Worm (Caenorhabditis elegans) whole organism, young adult: ENCODE data around the gene F48F5.8.

Source experiments
- B0035.1 ChIP-seq: sonication (generic microtip); optimal IDR thresholded peaks from 2 replicates; lab custom pipeline; 2016; ENCODE audit warnings: missing genetic modification characterization, mild to moderate bottlenecking, missing compliant biosample characterization, missing genotype, missing genetic modification reagents
- B0336.3 ChIP-seq: fragments of 200-800 bp; sonication (Bioruptor generic); IDR thresholded peaks from 2 replicates; pipeline ENCODE4 v1.3.6; 2022; ENCODE audit warnings: missing genetic modification characterization, missing compliant biosample characterization
- D2030.7 ChIP-seq: fragments of 200-800 bp; sonication (Bioruptor generic); IDR thresholded peaks from 2 replicates; pipeline ENCODE4 v1.3.6; 2022; ENCODE audit warnings: missing genetic modification reagents, missing genetic modification characterization, missing compliant biosample characterization
- F23B12.7 ChIP-seq: sonication (generic microtip); optimal IDR thresholded peaks from 2 replicates; lab custom pipeline; 2017; ENCODE audit warnings: missing genetic modification characterization, mild to moderate bottlenecking, missing compliant biosample characterization, antibody characterized with exemption, moderate library complexity; ENCODE audit not compliant: insufficient read depth
- F33H1.4 ChIP-seq: fragments of 200-800 bp; sonication (Bioruptor generic); IDR thresholded peaks from 2 replicates; pipeline ENCODE4 v1.3.6; 2022; ENCODE audit warnings: missing genetic modification reagents, missing genetic modification characterization, missing compliant biosample characterization
- F57A8.1 ChIP-seq: fragments of 200-800 bp; sonication (Bioruptor generic); optimal IDR thresholded peaks from 2 replicates; lab custom pipeline; 2018; ENCODE audit warnings: mild to moderate bottlenecking, missing genetic modification characterization, moderate library complexity, missing compliant biosample characterization
- K12H6.12 ChIP-seq: fragments of 200-800 bp; sonication (Bioruptor generic); optimal IDR thresholded peaks from 2 replicates; lab custom pipeline; 2018; ENCODE audit warnings: mild to moderate bottlenecking, missing genetic modification characterization, missing compliant biosample characterization
- Y95B8A.8 ChIP-seq: fragments of 200-800 bp; sonication (Bioruptor generic); IDR thresholded peaks from 2 replicates; pipeline ENCODE4 v1.3.6; 2022; ENCODE audit warnings: missing genetic modification reagents, missing genetic modification characterization, missing compliant biosample characterization
- ZK185.1 ChIP-seq: sonication (generic microtip); optimal IDR thresholded peaks from 2 replicates; lab custom pipeline; 2016; ENCODE audit warnings: mild to moderate bottlenecking, missing genetic modification characterization, missing compliant biosample characterization; ENCODE audit not compliant: poor library complexity, severe bottlenecking
- aptf-2 ChIP-seq: fragments of 200-800 bp; sonication (Bioruptor generic); conservative IDR thresholded peaks from 2 replicates; pipeline ENCODE4 v1.3.6; 2022; ENCODE audit warnings: missing genetic modification reagents, missing genetic modification characterization, missing compliant biosample characterization
- aptf-3 ChIP-seq: fragments of 200-800 bp; sonication (Bioruptor generic); IDR thresholded peaks from 2 replicates; pipeline ENCODE4 v1.3.6; 2022; ENCODE audit warnings: missing genetic modification characterization, missing compliant biosample characterization
- atf-7 ChIP-seq: sonication (generic microtip); optimal IDR thresholded peaks from 2 replicates; lab custom pipeline; 2017; ENCODE audit warnings: mild to moderate bottlenecking, missing genetic modification characterization, missing compliant biosample characterization
- ccch-3 ChIP-seq: fragments of 200-800 bp; sonication (Bioruptor generic); optimal IDR thresholded peaks from 2 replicates; lab custom pipeline; 2018; ENCODE audit warnings: mild to moderate bottlenecking, missing genetic modification characterization, missing compliant biosample characterization
- cebp-1 ChIP-seq, 2 experiments: fragments of 200-800 bp in 1 of 2; sonication (Bioruptor generic) in 1 of 2; sonication (generic microtip) in 1 of 2; IDR thresholded peaks in 1 of 2; optimal IDR thresholded peaks in 1 of 2; 2 replicates each; pipeline versions ENCODE4 v1.3.6 to Lab custom; 2017 to 2022; ENCODE audit warnings: missing compliant biosample characterization in 2 of 2, missing genetic modification characterization in 2 of 2, mild to moderate bottlenecking in 1 of 2, missing genetic modification reagents in 1 of 2, moderate library complexity in 1 of 2
- cebp-2 ChIP-seq: fragments of 200-800 bp; sonication (Bioruptor generic); IDR thresholded peaks from 2 replicates; pipeline ENCODE4 v1.3.6; 2022; ENCODE audit warnings: missing genetic modification characterization, missing compliant biosample characterization
- ceh-27 ChIP-seq: fragments of 200-800 bp; sonication (Bioruptor generic); optimal IDR thresholded peaks from 2 replicates; lab custom pipeline; 2018; ENCODE audit warnings: mild to moderate bottlenecking, missing genetic modification characterization, moderate library complexity, missing compliant biosample characterization
- ceh-40 ChIP-seq: fragments of 200-800 bp; sonication (Bioruptor generic); IDR thresholded peaks from 2 replicates; pipeline ENCODE4 v1.3.6; 2022; ENCODE audit warnings: missing genetic modification characterization, missing compliant biosample characterization
- ceh-58 ChIP-seq: fragments of 200-800 bp; sonication (Bioruptor generic); IDR thresholded peaks from 2 replicates; pipeline ENCODE4 v1.3.6; 2022; ENCODE audit warnings: missing genetic modification characterization, missing compliant biosample characterization
- ceh-79 ChIP-seq: sonication (generic microtip); optimal IDR thresholded peaks from 2 replicates; lab custom pipeline; 2017; ENCODE audit warnings: mild to moderate bottlenecking, missing genetic modification characterization, missing compliant biosample characterization
- die-1 ChIP-seq: sonication (generic microtip); optimal IDR thresholded peaks from 2 replicates; lab custom pipeline; 2016; ENCODE audit warnings: missing genotype, mild to moderate bottlenecking, missing genetic modification characterization, missing compliant biosample characterization
- egl-44 ChIP-seq: fragments of 200-800 bp; sonication (Bioruptor generic); IDR thresholded peaks from 2 replicates; pipeline ENCODE4 v1.3.6; 2022; ENCODE audit warnings: missing genetic modification reagents, missing genetic modification characterization, missing compliant biosample characterization
- egrh-3 ChIP-seq: fragments of 200-800 bp; sonication (Bioruptor generic); IDR thresholded peaks from 2 replicates; pipeline ENCODE4 v1.3.6; 2022; ENCODE audit warnings: missing genetic modification reagents, missing genetic modification characterization, missing compliant biosample characterization
- gei-17 ChIP-seq: fragments of 200-800 bp; sonication (Bioruptor generic); optimal IDR thresholded peaks from 2 replicates; lab custom pipeline; 2018; ENCODE audit warnings: mild to moderate bottlenecking, missing genetic modification characterization, missing compliant biosample characterization
- hrde-1 ChIP-seq: sonication (generic microtip); optimal IDR thresholded peaks from 2 replicates; lab custom pipeline; 2016; ENCODE audit warnings: missing genetic modification characterization, mild to moderate bottlenecking, missing compliant biosample characterization, moderate library complexity, missing genotype, missing genetic modification reagents, borderline replicate concordance
- lag-1 ChIP-seq: fragments of 200-800 bp; sonication (Bioruptor generic); IDR thresholded peaks from 2 replicates; pipeline ENCODE4 v1.3.6; 2022; ENCODE audit warnings: missing genetic modification reagents, missing genetic modification characterization, missing compliant biosample characterization
- lin-26 ChIP-seq: fragments of 200-800 bp; sonication (Bioruptor generic); IDR thresholded peaks from 2 replicates; pipeline ENCODE4 v1.3.6; 2022; ENCODE audit warnings: missing genetic modification reagents, missing genetic modification characterization, missing compliant biosample characterization
- mcd-1 ChIP-seq: fragments of 200-800 bp; sonication (Bioruptor generic); IDR thresholded peaks from 2 replicates; pipeline ENCODE4 v1.3.6; 2022; ENCODE audit warnings: missing genetic modification reagents, missing genetic modification characterization, missing compliant biosample characterization
- nfya-1 ChIP-seq: sonication (generic microtip); optimal IDR thresholded peaks from 2 replicates; lab custom pipeline; 2017; ENCODE audit warnings: antibody characterized with exemption, missing compliant biosample characterization, missing genetic modification characterization, borderline replicate concordance; ENCODE audit not compliant: insufficient read depth
- nhr-120 ChIP-seq: fragments of 200-800 bp; sonication (Bioruptor generic); IDR thresholded peaks from 2 replicates; pipeline ENCODE4 v1.3.6; 2022; ENCODE audit warnings: missing genetic modification characterization, missing compliant biosample characterization
- nhr-80 ChIP-seq: sonication (generic microtip); optimal IDR thresholded peaks from 2 replicates; lab custom pipeline; 2016; ENCODE audit warnings: missing genetic modification characterization, missing compliant biosample characterization
- rcor-1 ChIP-seq: fragments of 200-800 bp; sonication (Bioruptor generic); IDR thresholded peaks from 2 replicates; pipeline ENCODE4 v1.3.6; 2022; ENCODE audit warnings: missing genetic modification reagents, missing genetic modification characterization, missing compliant biosample characterization
- rpc-1 ChIP-seq, 2 experiments: fragments of 150-350 bp in 1 of 2; sonication (generic microtip) in 1 of 2; optimal IDR thresholded peaks; 2 replicates each; lab custom pipeline; 2014 to 2018; ENCODE audit warnings: missing biosample characterization in 1 of 2, missing genetic modification characterization in 1 of 2, missing genetic modification reagents in 1 of 2, missing genotype in 1 of 2
- sea-2 ChIP-seq: fragments of 200-800 bp; sonication (Bioruptor generic); IDR thresholded peaks from 2 replicates; pipeline ENCODE4 v1.3.6; 2022; ENCODE audit warnings: missing genetic modification characterization, missing compliant biosample characterization
- snpc-1.1 ChIP-seq: sonication (generic microtip); optimal IDR thresholded peaks from 2 replicates; lab custom pipeline; 2017; ENCODE audit warnings: missing genetic modification characterization, mild to moderate bottlenecking, missing compliant biosample characterization, antibody characterized with exemption, moderate library complexity, missing genotype, missing genetic modification reagents; ENCODE audit not compliant: insufficient read depth
- snpc-4 ChIP-seq, 5 experiments: fragments of 150-350 bp in 1 of 5; sonication (generic microtip) in 4 of 5; optimal IDR thresholded peaks; 2 replicates each; lab custom pipeline; 2014 to 2018; ENCODE audit warnings: missing genetic modification characterization in 5 of 5, missing biosample characterization in 3 of 5, antibody characterized with exemption in 2 of 5, mild to moderate bottlenecking in 2 of 5, missing compliant biosample characterization in 2 of 5, missing genotype in 2 of 5, moderate library complexity in 2 of 5, missing genetic modification reagents in 1 of 5
- somi-1 ChIP-seq: fragments of 200-800 bp; sonication (Bioruptor generic); optimal IDR thresholded peaks from 2 replicates; lab custom pipeline; 2018; ENCODE audit warnings: mild to moderate bottlenecking, missing genetic modification characterization, missing compliant biosample characterization
- ztf-22 ChIP-seq: fragments of 200-800 bp; sonication (Bioruptor generic); optimal IDR thresholded peaks from 2 replicates; lab custom pipeline; 2018; ENCODE audit warnings: mild to moderate bottlenecking, missing genetic modification characterization, moderate library complexity, missing compliant biosample characterization

The F48F5.8 gene

DNA sequence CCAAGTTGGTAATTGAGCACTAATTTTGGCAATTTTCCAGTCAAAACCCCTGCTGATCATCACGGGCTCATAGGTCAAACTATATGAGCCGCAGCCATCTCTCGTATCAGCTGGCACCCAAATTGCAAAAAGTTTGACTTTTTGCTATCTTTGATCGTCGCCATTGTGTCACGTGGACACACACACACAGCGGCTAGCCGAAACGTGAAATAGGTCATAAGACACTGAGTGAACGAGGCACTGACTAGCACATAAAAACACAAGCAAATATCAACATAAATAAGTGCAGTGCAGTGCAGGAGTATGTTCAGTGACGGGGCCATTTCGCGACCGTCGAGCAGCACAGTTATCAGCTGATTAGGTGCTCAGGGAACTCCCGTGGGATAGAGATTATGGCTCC is 6.4 kb upstream of the F48F5.8 start (continued):
- no peak for TF ChIP-seq nhr-120
- no peak for TF ChIP-seq egrh-3 (GFP tag; lab: Robert Waterston, UW)
- TF ChIP-seq atf-7 (tag; lab: Kevin White, UChicago) = peak; percentile 71
- TF ChIP-seq ceh-27 (GFP tag; lab: Kevin White, UChicago) = peak; percentile 12
- TF ChIP-seq egl-44 (GFP tag; lab: Robert Waterston, UW) = 0 out of 2 replicates have a peak, but pooled peaks have one; percentile 41
- peak; percentile 45; the same call in 1 of the 2 replicates for TF ChIP-seq B0336.3 (GFP tag; lab: Robert Waterston, UW)

DNA sequence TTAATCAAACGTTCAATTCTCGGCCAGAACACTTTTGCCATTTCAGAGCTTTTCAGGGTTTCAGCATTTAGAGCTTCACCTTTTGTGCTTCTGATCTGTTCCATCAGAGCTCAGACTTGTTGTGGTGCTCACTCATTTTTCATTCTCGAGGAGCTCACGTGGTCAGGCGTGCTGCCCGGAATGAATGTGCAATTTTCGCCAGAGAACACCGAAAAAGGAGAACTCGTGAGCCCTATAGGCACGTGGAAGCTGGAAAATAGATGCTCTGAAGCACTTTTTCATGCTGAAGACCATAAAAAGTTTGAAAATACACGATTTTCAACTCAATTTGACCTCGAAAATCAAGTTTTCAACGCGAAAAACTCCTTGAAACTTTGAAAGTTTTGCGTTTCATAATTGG is 5.5 kb upstream of the F48F5.8 start:
- TF ChIP-seq ztf-22 (no peak), sea-2 (GFP tag; lab: Robert Waterston, UW) (no peak), Y95B8A.8 (0 out of 2 replicates have a peak, but pooled peaks have one; percentile 37), mcd-1 (GFP tag; lab: Robert Waterston, UW) (no peak), cebp-1 (GFP tag; IDR thresholded peaks at IDR 0.05; lab: Robert Waterston, UW) (no peak), cebp-1 (tag; optimal IDR thresholded peaks at IDR 0.05; lab: Kevin White, UChicago) (peak; percentile 7), nfya-1 (no peak), aptf-3 (GFP tag; lab: Robert Waterston, UW) (no peak), B0035.1 (no peak)

ce11 chrV:20422738-20423137 is 2.4 kb upstream of the F48F5.8 start:
- TF ChIP-seq D2030.7 (GFP tag; lab: Robert Waterston, UW) (no peak), K12H6.12 (tag; lab: Kevin White, UChicago) (no peak), ztf-22 (no peak), F57A8.1 (GFP tag; lab: Kevin White, UChicago) (no peak), gei-17 (no peak), ZK185.1 (no peak), die-1 (tag; lab: Kevin White, UChicago) (no peak), ceh-58 (no peak), ccch-3 (GFP tag; lab: Kevin White, UChicago) (no peak), cebp-1 (GFP tag; IDR thresholded peaks at IDR 0.05; lab: Robert Waterston, UW) (no peak), cebp-1 (tag; optimal IDR thresholded peaks at IDR 0.05; lab: Kevin White, UChicago) (no peak), snpc-4 (GFP tag; optimal IDR thresholded peaks at IDR 0.05; lab: Kevin White, UChicago) (no peak), snpc-4 (tag; optimal IDR thresholded peaks at IDR 0.05; lab: Kevin White, UChicago) (no peak), rcor-1 (GFP tag; lab: Robert Waterston, UW) (no peak), rpc-1 (optimal IDR thresholded peaks at IDR 0.05; lab: Kevin White, UChicago) (no peak), rpc-1 (tag; optimal IDR thresholded peaks at IDR 0.05; lab: Kevin White, UChicago) (no peak), F23B12.7 (tag; lab: Kevin White, UChicago) (no peak), ceh-40 (GFP tag; lab: Robert Waterston, UW) (no peak), ceh-79 (tag; lab: Kevin White, UChicago) (no peak), aptf-2 (GFP tag; lab: Robert Waterston, UW) (no peak), cebp-2 (GFP tag; lab: Robert Waterston, UW) (no peak), snpc-1.1 (tag; lab: Kevin White, UChicago) (no peak)

ce11 chrV:20423428-20423827 is 1.7 kb upstream of the F48F5.8 start:
- TF ChIP-seq lin-26 (GFP tag; lab: Robert Waterston, UW) (no peak), somi-1 (GFP tag; lab: Kevin White, UChicago) (no peak), F33H1.4 (no peak), hrde-1 (no peak), lag-1 (GFP tag; lab: Robert Waterston, UW) (no peak), nhr-80 (peak; percentile 29), F23B12.7 (tag; lab: Kevin White, UChicago) (no peak)
